Fruit fly (Drosophila melanogaster) whole organism, embryonic: ENCODE measurements around the gene chif.
A peak's percentile ranks its signal among the peaks of the same experiment; 100 is the strongest.

Source experiments
- ATbp ChIP-seq: fragments of 200-800 bp; sonication (Bioruptor generic); optimal IDR thresholded peaks from 2 replicates; lab custom pipeline; 2017; ENCODE audit warnings: missing biosample characterization, mild to moderate bottlenecking, missing genetic modification characterization, missing genetic modification reagents
- Blimp-1 ChIP-seq: fragments of 200-800 bp; sonication (Bioruptor generic); optimal IDR thresholded peaks from 3 replicates; lab custom pipeline; 2018; ENCODE audit warnings: missing biosample characterization, missing genetic modification characterization, mild to moderate bottlenecking, moderate library complexity, missing genetic modification reagents
- CG10267 ChIP-seq: fragments of 200-800 bp; sonication (Bioruptor generic); optimal IDR thresholded peaks from 2 replicates; lab custom pipeline; 2018; ENCODE audit warnings: missing biosample characterization, mild to moderate bottlenecking, missing genetic modification characterization, moderate library complexity
- CG15696 ChIP-seq: fragments of 200-800 bp; sonication (Bioruptor generic); optimal IDR thresholded peaks from 2 replicates; lab custom pipeline; 2019; ENCODE audit warnings: missing biosample characterization, mild to moderate bottlenecking, missing genetic modification characterization, moderate library complexity
- CG16813 ChIP-seq: fragments of 200-800 bp; sonication (Bioruptor generic); IDR thresholded peaks from 3 replicates; pipeline ENCODE4 v1.3.6; 2022; ENCODE audit warnings: missing biosample characterization, missing genetic modification characterization; ENCODE audit not compliant: partially characterized antibody
- CG17186 ChIP-seq: fragments of 200-800 bp; sonication (Bioruptor generic); optimal IDR thresholded peaks from 3 replicates; lab custom pipeline; 2017; ENCODE audit warnings: missing biosample characterization, missing genetic modification reagents, missing genetic modification characterization
- CG17359 ChIP-seq: fragments of 200-800 bp; sonication (Bioruptor generic); optimal IDR thresholded peaks from 3 replicates; lab custom pipeline; 2018; ENCODE audit warnings: missing biosample characterization, mild to moderate bottlenecking, missing genetic modification characterization, moderate library complexity
- CG17829 ChIP-seq: fragments of 200-800 bp; optimal IDR thresholded peaks from 2 replicates; lab custom pipeline; 2019; ENCODE audit warnings: missing biosample characterization, mild to moderate bottlenecking, missing genetic modification characterization, moderate library complexity
- CG1792 ChIP-seq: fragments of 200-800 bp; sonication (Bioruptor generic); optimal IDR thresholded peaks from 2 replicates; lab custom pipeline; 2016; ENCODE audit warnings: missing biosample characterization, missing genetic modification characterization
- CG4424 ChIP-seq: fragments of 200-800 bp; sonication (Bioruptor generic); optimal IDR thresholded peaks from 3 replicates; lab custom pipeline; 2016; ENCODE audit warnings: missing biosample characterization, missing genetic modification characterization
- CG6175 ChIP-seq: fragments of 200-800 bp; sonication (Bioruptor generic); IDR thresholded peaks from 3 replicates; pipeline ENCODE4 v1.3.6; 2022; ENCODE audit warnings: missing biosample characterization, missing genetic modification characterization
- CG6272 ChIP-seq: fragments of 200-800 bp; sonication (Bioruptor generic); IDR thresholded peaks from 2 replicates; pipeline ENCODE4 v1.3.6; 2022; ENCODE audit warnings: missing biosample characterization, missing genetic modification characterization
- CG8359 ChIP-seq: fragments of 200-800 bp; sonication (Bioruptor generic); optimal IDR thresholded peaks from 2 replicates; lab custom pipeline; 2017; ENCODE audit warnings: missing biosample characterization, mild to moderate bottlenecking, missing genetic modification characterization, borderline replicate concordance
- CG8765 ChIP-seq: fragments of 200-800 bp; sonication (Bioruptor generic); IDR thresholded peaks from 2 replicates; pipeline ENCODE4 v1.3.6; 2022; ENCODE audit warnings: missing biosample characterization, missing genetic modification characterization
- CG9609 ChIP-seq: fragments of 200-800 bp; sonication (Bioruptor generic); optimal IDR thresholded peaks from 3 replicates; lab custom pipeline; 2016; ENCODE audit warnings: missing biosample characterization, missing genetic modification characterization
- CG9727 ChIP-seq: fragments of 200-800 bp; sonication (Bioruptor generic); optimal IDR thresholded peaks from 3 replicates; lab custom pipeline; 2017; ENCODE audit warnings: missing biosample characterization, mild to moderate bottlenecking, missing genetic modification characterization
- Dref ChIP-seq: fragments of 200-800 bp; sonication (Bioruptor generic); IDR thresholded peaks from 2 replicates; pipeline ENCODE4 v1.3.6; 2022; ENCODE audit warnings: missing biosample characterization, missing genetic modification characterization
- Eip74EF ChIP-seq, 2 experiments: fragments of 200-800 bp in 1 of 2; fragments of >200 bp in 1 of 2; sonication (Bioruptor generic) in 1 of 2; optimal IDR thresholded peaks; 2 replicates each; lab custom pipeline; 2017 to 2019; ENCODE audit warnings: missing biosample characterization in 2 of 2, missing genetic modification characterization in 2 of 2, mild to moderate bottlenecking in 1 of 2, moderate library complexity in 1 of 2
- Ets97D ChIP-seq: fragments of 200-800 bp; sonication (Bioruptor generic); optimal IDR thresholded peaks from 3 replicates; lab custom pipeline; 2016; ENCODE audit warnings: missing biosample characterization, missing genetic modification characterization
- Fer1 ChIP-seq: fragments of 200-800 bp; sonication (Bioruptor generic); optimal IDR thresholded peaks from 2 replicates; lab custom pipeline; 2017; ENCODE audit warnings: missing biosample characterization, mild to moderate bottlenecking, missing genetic modification characterization
- Fer3 ChIP-seq: fragments of 200-800 bp; sonication (Bioruptor generic); optimal IDR thresholded peaks from 2 replicates; lab custom pipeline; 2018; ENCODE audit warnings: missing biosample characterization, mild to moderate bottlenecking, missing genetic modification characterization, moderate library complexity
- HLH4C ChIP-seq: fragments of 200-800 bp; sonication (Bioruptor generic); IDR thresholded peaks from 3 replicates; pipeline ENCODE4 v1.3.6; 2022; ENCODE audit warnings: missing biosample characterization, missing genetic modification characterization; ENCODE audit not compliant: partially characterized antibody
- HmgZ ChIP-seq: fragments of 200-800 bp; sonication (Bioruptor generic); optimal IDR thresholded peaks from 2 replicates; lab custom pipeline; 2018; ENCODE audit warnings: missing biosample characterization, mild to moderate bottlenecking, missing genetic modification characterization
- Hr51 ChIP-seq, 2 experiments: fragments of 200-800 bp; sonication (Bioruptor generic); optimal IDR thresholded peaks; 2 replicates in 1 of 2; 3 replicates in 1 of 2; lab custom pipeline; 2016 to 2018; ENCODE audit warnings: missing biosample characterization in 2 of 2, missing genetic modification characterization in 2 of 2, mild to moderate bottlenecking in 1 of 2, moderate library complexity in 1 of 2
- Lhr ChIP-seq: fragments of 200-800 bp; sonication (Bioruptor generic); optimal IDR thresholded peaks from 3 replicates; lab custom pipeline; 2017; ENCODE audit warnings: mild to moderate bottlenecking, missing biosample characterization, missing genetic modification reagents, missing genetic modification characterization
- Lim3 ChIP-seq: fragments of 200-800 bp; sonication (Bioruptor generic); IDR thresholded peaks from 2 replicates; pipeline ENCODE4 v1.3.6; 2022; ENCODE audit warnings: missing biosample characterization, missing genetic modification characterization
- NC2β ChIP-seq: fragments of 200-800 bp; sonication (Bioruptor generic); optimal IDR thresholded peaks from 2 replicates; lab custom pipeline; 2016; ENCODE audit warnings: missing biosample characterization, missing genetic modification characterization
- Opbp ChIP-seq: fragments of 200-800 bp; sonication (Bioruptor generic); IDR thresholded peaks from 3 replicates; pipeline ENCODE4 v1.3.6; 2022; ENCODE audit warnings: missing biosample characterization, missing genetic modification characterization; ENCODE audit not compliant: partially characterized antibody
- Xrp1 ChIP-seq: fragments of 200-800 bp; sonication (Bioruptor generic); IDR thresholded peaks from 2 replicates; pipeline ENCODE4 v1.3.6; 2022; ENCODE audit warnings: missing biosample characterization, missing genetic modification characterization
- bab2 ChIP-seq: fragments of 200-800 bp; sonication (Bioruptor generic); optimal IDR thresholded peaks from 2 replicates; lab custom pipeline; 2016; ENCODE audit warnings: missing biosample characterization, missing genetic modification characterization
- bcd ChIP-seq: fragments of 200-800 bp; sonication (Bioruptor generic); optimal IDR thresholded peaks from 2 replicates; lab custom pipeline; 2017; ENCODE audit warnings: missing biosample characterization, mild to moderate bottlenecking, missing genetic modification characterization
- chif ChIP-seq, 2 experiments: fragments of 200-800 bp; sonication (Bioruptor generic); optimal IDR thresholded peaks; 3 replicates each; lab custom pipeline; 2016; ENCODE audit warnings: missing biosample characterization in 2 of 2, missing genetic modification characterization in 2 of 2
- dmrt11E ChIP-seq: fragments of 200-800 bp; sonication (Bioruptor generic); optimal IDR thresholded peaks from 3 replicates; lab custom pipeline; 2018; ENCODE audit warnings: missing biosample characterization, mild to moderate bottlenecking, missing genetic modification characterization, moderate library complexity
- fd96Cb ChIP-seq: fragments of 200-800 bp; sonication (Bioruptor generic); optimal IDR thresholded peaks from 2 replicates; lab custom pipeline; 2018; ENCODE audit warnings: missing biosample characterization, mild to moderate bottlenecking, missing genetic modification characterization, moderate library complexity
- gce ChIP-seq: fragments of 200-800 bp; sonication (Bioruptor generic); IDR thresholded peaks from 3 replicates; pipeline ENCODE4 v1.3.6; 2022; ENCODE audit warnings: missing biosample characterization, missing genetic modification characterization
- gro ChIP-seq: fragments of 200-800 bp; sonication (Bioruptor generic); optimal IDR thresholded peaks from 2 replicates; lab custom pipeline; 2016; ENCODE audit warnings: missing biosample characterization, missing genetic modification characterization
- her ChIP-seq: fragments of 200-800 bp; sonication (Bioruptor generic); optimal IDR thresholded peaks from 2 replicates; lab custom pipeline; 2016; ENCODE audit warnings: missing biosample characterization, missing genetic modification characterization
- lmd ChIP-seq: fragments of 200-800 bp; sonication (Bioruptor generic); IDR thresholded peaks from 2 replicates; pipeline ENCODE4 v1.3.6; 2022; ENCODE audit warnings: missing biosample characterization, missing genetic modification characterization
- mirr ChIP-seq: fragments of 200-800 bp; sonication (Bioruptor generic); optimal IDR thresholded peaks from 3 replicates; lab custom pipeline; 2018; ENCODE audit warnings: missing biosample characterization, mild to moderate bottlenecking, missing genetic modification characterization
- nerfin-1 ChIP-seq: fragments of 200-800 bp; sonication (Bioruptor generic); optimal IDR thresholded peaks from 3 replicates; lab custom pipeline; 2019; ENCODE audit warnings: missing biosample characterization, mild to moderate bottlenecking, missing genetic modification characterization, moderate library complexity
- otp ChIP-seq: fragments of 200-800 bp; sonication (Bioruptor generic); IDR thresholded peaks from 3 replicates; pipeline ENCODE4, ENCODE4 v1.3.6; 2022; ENCODE audit warnings: missing biosample characterization, missing genetic modification characterization
- pzg ChIP-seq: fragments of 200-800 bp; sonication (Bioruptor generic); optimal IDR thresholded peaks from 3 replicates; lab custom pipeline; 2018; ENCODE audit warnings: missing biosample characterization, mild to moderate bottlenecking, missing genetic modification characterization, moderate library complexity
- salm ChIP-seq: fragments of 200-800 bp; sonication (Bioruptor generic); optimal IDR thresholded peaks from 2 replicates; lab custom pipeline; 2018; ENCODE audit warnings: missing biosample characterization, mild to moderate bottlenecking, missing genetic modification characterization
- scrt ChIP-seq: fragments of 200-800 bp; sonication (Bioruptor generic); optimal IDR thresholded peaks from 2 replicates; lab custom pipeline; 2018; ENCODE audit warnings: missing biosample characterization, mild to moderate bottlenecking, missing genetic modification characterization, moderate library complexity
- stc ChIP-seq: fragments of 200-800 bp; sonication (Bioruptor generic); IDR thresholded peaks from 2 replicates; pipeline ENCODE4 v1.3.6; 2022; ENCODE audit warnings: missing biosample characterization, missing genetic modification characterization
- tap ChIP-seq: fragments of 200-800 bp; optimal IDR thresholded peaks from 3 replicates; lab custom pipeline; 2019; ENCODE audit warnings: missing biosample characterization, mild to moderate bottlenecking, missing genetic modification characterization, moderate library complexity
- tio ChIP-seq: fragments of 200-800 bp; sonication (Bioruptor generic); optimal IDR thresholded peaks from 2 replicates; lab custom pipeline; 2017; ENCODE audit warnings: missing biosample characterization, missing genetic modification characterization, inconsistent platforms
- trh ChIP-seq: fragments of 200-800 bp; sonication (Bioruptor generic); optimal IDR thresholded peaks from 2 replicates; lab custom pipeline; 2016; ENCODE audit warnings: missing biosample characterization, missing genetic modification characterization
- vvl ChIP-seq: fragments of 200-800 bp; sonication (Bioruptor generic); IDR thresholded peaks from 2 replicates; pipeline ENCODE4 v1.3.6; 2022; ENCODE audit warnings: missing biosample characterization, missing genetic modification characterization
- wdn ChIP-seq: fragments of 200-800 bp; sonication (Bioruptor generic); IDR thresholded peaks from 2 replicates; pipeline ENCODE4 v1.3.6; 2022; ENCODE audit warnings: missing biosample characterization, missing genetic modification characterization

chif gene

dm6 chr2L:16357865-16358264, 5.4 kb upstream of the chif start (continued):
- no peak for TF ChIP-seq CG8765 (GFP tag; lab: Robert Waterston, UW)
- peak in 1 of 2 experiments; percentile 34 for TF ChIP-seq Hr51 (GFP tag; optimal IDR thresholded peaks at IDR 0.05; lab: Kevin White, UChicago)
- TF ChIP-seq CG1792 = no peak
- TF ChIP-seq bcd (GFP tag; lab: Kevin White, UChicago) = no peak
- TF ChIP-seq chif (GFP tag; optimal IDR thresholded peaks at IDR 0.05; lab: Kevin White, UChicago) = no peak
- no peak for TF ChIP-seq scrt (GFP tag; lab: Kevin White, UChicago)
- TF ChIP-seq Opbp (GFP tag; lab: Robert Waterston, UW) = no peak
- peak; percentile 17 for TF ChIP-seq Fer3 (tag; lab: Kevin White, UChicago)
- no peak for TF ChIP-seq CG6272 (GFP tag; lab: Robert Waterston, UW)
- no peak for TF ChIP-seq CG16813 (GFP tag; lab: Robert Waterston, UW)
- no peak for TF ChIP-seq CG17186
- peak; percentile 43 for TF ChIP-seq CG17829
- TF ChIP-seq CG15696 (tag; lab: Kevin White, UChicago) = no peak
- TF ChIP-seq fd96Cb = peak; percentile 24
- TF ChIP-seq Xrp1 = peak; percentile 54; the same call in 1 of the 2 replicates
- TF ChIP-seq CG6175 (GFP tag; lab: Robert Waterston, UW) = no peak
- TF ChIP-seq bab2 (GFP tag; lab: Kevin White, UChicago) = no peak
- no peak for TF ChIP-seq gro
- no peak for TF ChIP-seq salm (tag; lab: Kevin White, UChicago)
- peak; percentile 40 for TF ChIP-seq dmrt11E (tag; lab: Kevin White, UChicago)
- TF ChIP-seq Ets97D (GFP tag; lab: Kevin White, UChicago) = no peak
- TF ChIP-seq Eip74EF (GFP tag; optimal IDR thresholded peaks at IDR 0.05; lab: Kevin White, UChicago) = peak in 1 of 2 experiments; percentile 15
- TF ChIP-seq Blimp-1 = peak; percentile 57
- TF ChIP-seq CG9727 (GFP tag; lab: Kevin White, UChicago) = peak; percentile 15
- no peak for TF ChIP-seq Lhr (GFP tag; lab: Kevin White, UChicago)
- TF ChIP-seq vvl (GFP tag; lab: Robert Waterston, UW) = 0 out of 2 replicates have a peak, but pooled peaks have one; percentile 64
- TF ChIP-seq her (GFP tag; lab: Kevin White, UChicago) = no peak
- no peak for TF ChIP-seq CG8359 (GFP tag; lab: Kevin White, UChicago)
- TF ChIP-seq mirr (GFP tag; lab: Kevin White, UChicago) = no peak
- no peak for TF ChIP-seq gce
- TF ChIP-seq nerfin-1 (tag; lab: Kevin White, UChicago) = peak; percentile 8
- peak; percentile 9 for TF ChIP-seq tap (tag; lab: Kevin White, UChicago)
- peak; percentile 25 for TF ChIP-seq ATbp (GFP tag; lab: Kevin White, UChicago)
- no peak for TF ChIP-seq lmd
- peak; percentile 29 for TF ChIP-seq CG10267 (tag; lab: Kevin White, UChicago)
- no peak for TF ChIP-seq Fer1 (GFP tag; lab: Kevin White, UChicago)
- TF ChIP-seq Dref (GFP tag; lab: Robert Waterston, UW) = no peak
- TF ChIP-seq CG4424 (GFP tag; lab: Kevin White, UChicago) = peak; percentile 10
- TF ChIP-seq trh (GFP tag; lab: Kevin White, UChicago) = no peak
- no peak for TF ChIP-seq stc (GFP tag; lab: Robert Waterston, UW)
- TF ChIP-seq HmgZ = no peak
- TF ChIP-seq CG9609 (GFP tag; lab: Kevin White, UChicago) = no peak
- TF ChIP-seq wdn (GFP tag; lab: Robert Waterston, UW) = no peak
- no peak for TF ChIP-seq Lim3 (GFP tag; lab: Robert Waterston, UW)
- no peak for TF ChIP-seq otp
- peak; percentile 47 for TF ChIP-seq CG17359
- peak; percentile 13 for TF ChIP-seq tio (GFP tag; lab: Kevin White, UChicago)
- TF ChIP-seq NC2β (GFP tag; lab: Kevin White, UChicago) = no peak
- TF ChIP-seq pzg (GFP tag; lab: Kevin White, UChicago) = no peak
- no peak for TF ChIP-seq HLH4C
